Fruit fly (Drosophila melanogaster): Measurements from ENCODE around the gene santa-maria.

Gene santa-maria

dm6 chr2L:7495987-7496503 is 45.0 kb upstream of the santa-maria start, which contains the start of gene Ziz (continued):
- TF ChIP-seq MESR4 (GFP tag; optimal IDR thresholded peaks at IDR 0.05) (peak; percentile 62), Asciz (GFP tag; optimal IDR thresholded peaks at IDR 0.05) (no peak), slp2 (GFP tag; optimal IDR thresholded peaks at IDR 0.05) (peak; percentile 13), Elba2 (GFP tag; optimal IDR thresholded peaks at IDR 0.05) (peak; percentile 14), dmrt11E (tag; optimal IDR thresholded peaks at IDR 0.05) (no peak), trem (tag; optimal IDR thresholded peaks at IDR 0.05) (peak; percentile 77), CG10147 (GFP tag; optimal IDR thresholded peaks at IDR 0.05) (peak; percentile 73), Kr (GFP tag; optimal IDR thresholded peaks at IDR 0.05) (no peak), danr (GFP tag; IDR thresholded peaks at IDR 0.05) (no peak), h (optimal IDR thresholded peaks at IDR 0.05) (no peak), Opbp (GFP tag; IDR thresholded peaks at IDR 0.05; ENCODE audit: partially characterized antibody) (peak; percentile 79; the same call in 2 of the 3 replicates), CG7928 (GFP tag; optimal IDR thresholded peaks at IDR 0.05) (no peak), insv (GFP tag; optimal IDR thresholded peaks at IDR 0.05) (peak in 1 of 2 experiments; percentile 49), CG15514 (GFP tag; optimal IDR thresholded peaks at IDR 0.05) (peak; percentile 84), Max (GFP tag; optimal IDR thresholded peaks at IDR 0.05) (no peak), CG10366 (GFP tag; IDR thresholded peaks at IDR 0.05) (no peak), CG18262 (tag; optimal IDR thresholded peaks at IDR 0.05) (peak; percentile 11), lbe (GFP tag; optimal IDR thresholded peaks at IDR 0.05) (peak; percentile 35), ind (GFP tag; optimal IDR thresholded peaks at IDR 0.05) (no peak), vfl (GFP tag; optimal IDR thresholded peaks at IDR 0.05) (peak; percentile 48), E2f2 (GFP tag; IDR thresholded peaks at IDR 0.05) (peak; percentile 82), Sry-δ (GFP tag; optimal IDR thresholded peaks at IDR 0.05) (peak; percentile 47), CG33557 (GFP tag; optimal IDR thresholded peaks at IDR 0.05) (no peak), crc (GFP tag; optimal IDR thresholded peaks at IDR 0.05) (no peak), p53 (GFP tag; optimal IDR thresholded peaks at IDR 0.05) (peak; percentile 55), onecut (GFP tag; IDR thresholded peaks at IDR 0.05) (peak; percentile 34; the same call in 1 of the 2 replicates), ttk (GFP tag; IDR thresholded peaks at IDR 0.05) (no peak), CG12299 (tag; optimal IDR thresholded peaks at IDR 0.05) (peak; percentile 32), ems (GFP tag; optimal IDR thresholded peaks at IDR 0.05) (peak; percentile 58), esg (GFP tag; conservative IDR thresholded peaks at IDR 0.05) (no peak), Sry-β (GFP tag; optimal IDR thresholded peaks at IDR 0.05) (no peak), NC2β (GFP tag; optimal IDR thresholded peaks at IDR 0.05) (peak; percentile 30), Fer1 (GFP tag; optimal IDR thresholded peaks at IDR 0.05) (peak; percentile 69), tin (GFP tag; optimal IDR thresholded peaks at IDR 0.05) (no peak), en (GFP tag; optimal IDR thresholded peaks at IDR 0.05) (no peak), pum (GFP tag; optimal IDR thresholded peaks at IDR 0.05) (no peak), CG1792 (GFP tag; optimal IDR thresholded peaks at IDR 0.05) (peak; percentile 32), jumu (GFP tag; optimal IDR thresholded peaks at IDR 0.05) (no peak), stc (GFP tag; IDR thresholded peaks at IDR 0.05) (0 out of 2 replicates have a peak, but pooled peaks have one; percentile 8), sens-2 (GFP tag; IDR thresholded peaks at IDR 0.05) (no peak), inv (GFP tag; IDR thresholded peaks at IDR 0.05; ENCODE audit: partially characterized antibody) (no peak), HHEX (GFP tag; optimal IDR thresholded peaks at IDR 0.05) (peak; percentile 52), pho (GFP tag; optimal IDR thresholded peaks at IDR 0.05) (no peak), Dfd (GFP tag; optimal IDR thresholded peaks at IDR 0.05) (no peak), dan (GFP tag; IDR thresholded peaks at IDR 0.05) (no peak), CkIIα-i1 (GFP tag; IDR thresholded peaks at IDR 0.05) (no peak), oc (tag; optimal IDR thresholded peaks at IDR 0.05) (peak; percentile 54), Dbx (GFP tag; IDR thresholded peaks at IDR 0.05) (peak; percentile 67; the same call in 2 of the 3 replicates), TFAM (GFP tag; optimal IDR thresholded peaks at IDR 0.05) (no peak), fd64A (GFP tag; optimal IDR thresholded peaks at IDR 0.05) (no peak), zen2 (GFP tag; IDR thresholded peaks at IDR 0.05; ENCODE audit: partially characterized antibody) (no peak)
